Fruit fly (Drosophila melanogaster) whole organism, embryonic: ENCODE results near the gene Unc-115b.

ENCODE experiments used
- Bdp1 ChIP-seq: fragments of 200-800 bp; sonication (Bioruptor generic); optimal IDR thresholded peaks from 3 replicates; lab custom pipeline; 2016; ENCODE audit warnings: missing biosample characterization, missing genetic modification characterization
- Blimp-1 ChIP-seq: fragments of 200-800 bp; sonication (Bioruptor generic); optimal IDR thresholded peaks from 3 replicates; lab custom pipeline; 2018; ENCODE audit warnings: missing biosample characterization, missing genetic modification characterization, mild to moderate bottlenecking, moderate library complexity, missing genetic modification reagents
- CG10431 ChIP-seq: fragments of 200-800 bp; sonication (Bioruptor generic); optimal IDR thresholded peaks from 3 replicates; lab custom pipeline; 2018; ENCODE audit warnings: missing biosample characterization, mild to moderate bottlenecking, missing genetic modification characterization
- CG10565 ChIP-seq: fragments of 200-800 bp; sonication (Bioruptor generic); optimal IDR thresholded peaks from 3 replicates; lab custom pipeline; 2016; ENCODE audit warnings: missing biosample characterization, mild to moderate bottlenecking, missing genetic modification characterization
- CG11093 ChIP-seq: fragments of 200-800 bp; sonication (Bioruptor generic); IDR thresholded peaks from 3 replicates; pipeline ENCODE4 v1.3.6; 2022; ENCODE audit warnings: missing biosample characterization, missing genetic modification characterization
- CG12219 ChIP-seq: fragments of 200-800 bp; sonication (Bioruptor generic); optimal IDR thresholded peaks from 3 replicates; lab custom pipeline; 2018; ENCODE audit warnings: missing biosample characterization, mild to moderate bottlenecking, missing genetic modification characterization
- CG12659 ChIP-seq: fragments of 200-800 bp; sonication (Bioruptor generic); optimal IDR thresholded peaks from 3 replicates; lab custom pipeline; 2017; ENCODE audit warnings: mild to moderate bottlenecking, missing biosample characterization, missing genetic modification reagents, missing genetic modification characterization
- CG13123 ChIP-seq: fragments of 200-800 bp; sonication (Bioruptor generic); optimal IDR thresholded peaks from 2 replicates; lab custom pipeline; 2016; ENCODE audit warnings: missing biosample characterization, missing genetic modification characterization
- CG15269 ChIP-seq: fragments of 200-800 bp; sonication (Bioruptor generic); optimal IDR thresholded peaks from 2 replicates; lab custom pipeline; 2018; ENCODE audit warnings: missing biosample characterization, mild to moderate bottlenecking, missing genetic modification characterization, moderate library complexity
- CG2120 ChIP-seq: fragments of 200-800 bp; sonication (Bioruptor generic); optimal IDR thresholded peaks from 3 replicates; lab custom pipeline; 2016; ENCODE audit warnings: missing biosample characterization, missing genetic modification characterization
- CG3065 ChIP-seq: fragments of 200-800 bp; sonication (Bioruptor generic); optimal IDR thresholded peaks from 2 replicates; lab custom pipeline; 2016; ENCODE audit warnings: missing biosample characterization, missing genetic modification characterization
- CG34376 ChIP-seq: fragments of 200-800 bp; sonication (Bioruptor generic); optimal IDR thresholded peaks from 2 replicates; lab custom pipeline; 2018; ENCODE audit warnings: missing biosample characterization, mild to moderate bottlenecking, missing genetic modification characterization
- CG3995 ChIP-seq: fragments of 200-800 bp; sonication (Bioruptor generic); optimal IDR thresholded peaks from 3 replicates; lab custom pipeline; 2016; ENCODE audit warnings: missing biosample characterization, missing genetic modification characterization
- CG43689 ChIP-seq: fragments of 200-800 bp; sonication (Bioruptor generic); IDR thresholded peaks from 2 replicates; pipeline ENCODE4 v1.3.6; 2022; ENCODE audit warnings: missing biosample characterization, missing genetic modification characterization
- CG4730 ChIP-seq: fragments of 200-800 bp; sonication (Bioruptor generic); IDR thresholded peaks from 2 replicates; pipeline ENCODE4 v1.3.6; 2022; ENCODE audit warnings: missing biosample characterization, missing genetic modification characterization
- CG5953 ChIP-seq: fragments of 200-800 bp; sonication (Bioruptor generic); IDR thresholded peaks from 2 replicates; pipeline ENCODE4 v1.3.6; 2022; ENCODE audit warnings: missing biosample characterization, missing genetic modification characterization
- CG8290 ChIP-seq, 3 experiments: fragments of 200-800 bp; sonication (Bioruptor generic); optimal IDR thresholded peaks; 2 replicates each; lab custom pipeline; 2016 to 2019; ENCODE audit warnings: missing biosample characterization in 3 of 3, missing genetic modification characterization in 3 of 3, mild to moderate bottlenecking in 2 of 3, moderate library complexity in 1 of 3
- CG8478 ChIP-seq: fragments of >200 bp; optimal IDR thresholded peaks from 2 replicates; lab custom pipeline; 2018
- CG9215 ChIP-seq: fragments of 200-800 bp; sonication (Bioruptor generic); IDR thresholded peaks from 2 replicates; pipeline ENCODE4 v1.3.6; 2022; ENCODE audit warnings: missing biosample characterization, missing genetic modification characterization
- CG9817 ChIP-seq: fragments of 200-800 bp; sonication (Bioruptor generic); optimal IDR thresholded peaks from 2 replicates; lab custom pipeline; 2018; ENCODE audit warnings: missing biosample characterization, mild to moderate bottlenecking, missing genetic modification characterization, moderate library complexity
- CG9876 ChIP-seq: fragments of 200-800 bp; sonication (Bioruptor generic); optimal IDR thresholded peaks from 2 replicates; lab custom pipeline; 2016; ENCODE audit warnings: missing biosample characterization, missing genetic modification characterization
- CHES-1-like ChIP-seq: fragments of 200-800 bp; sonication (Bioruptor generic); optimal IDR thresholded peaks from 2 replicates; lab custom pipeline; 2016; ENCODE audit warnings: missing biosample characterization, missing genetic modification characterization
- Chrac-16 ChIP-seq: fragments of 200-800 bp; sonication (Bioruptor generic); optimal IDR thresholded peaks from 3 replicates; lab custom pipeline; 2016; ENCODE audit warnings: missing biosample characterization, missing genetic modification characterization
- Dek ChIP-seq: fragments of 200-800 bp; sonication (Bioruptor generic); optimal IDR thresholded peaks from 3 replicates; lab custom pipeline; 2019; ENCODE audit warnings: missing biosample characterization, mild to moderate bottlenecking, missing genetic modification characterization, moderate library complexity
- E2f2 ChIP-seq: fragments of 200-800 bp; sonication (Bioruptor generic); IDR thresholded peaks from 2 replicates; pipeline ENCODE4 v1.3.6; 2022; ENCODE audit warnings: missing biosample characterization, missing genetic modification characterization
- Ets65A ChIP-seq: fragments of 200-800 bp; sonication (Bioruptor generic); peaks from one replicate; lab custom pipeline; 2016; ENCODE audit warnings: missing biosample characterization, missing genetic modification characterization
- Hr39 ChIP-seq: fragments of >200 bp; optimal IDR thresholded peaks from 2 replicates; lab custom pipeline; 2017
- Max ChIP-seq: fragments of 200-800 bp; sonication (Bioruptor generic); optimal IDR thresholded peaks from 2 replicates; lab custom pipeline; 2016; ENCODE audit warnings: missing biosample characterization, mild to moderate bottlenecking, missing genetic modification characterization
- Stat92E ChIP-seq, 3 experiments: fragments of >200 bp in 2 of 3; fragments of 200-800 bp in 1 of 3; sonication (Bioruptor generic) in 1 of 3; optimal IDR thresholded peaks; 2 replicates each; lab custom pipeline; 2017 to 2019; ENCODE audit warnings: missing biosample characterization in 3 of 3, missing genetic modification characterization in 3 of 3, mild to moderate bottlenecking in 1 of 3, moderate library complexity in 1 of 3
- Vsx1 ChIP-seq: fragments of 200-800 bp; sonication (Bioruptor generic); optimal IDR thresholded peaks from 2 replicates; lab custom pipeline; 2017; ENCODE audit warnings: missing biosample characterization, mild to moderate bottlenecking, missing genetic modification characterization, missing genetic modification reagents
- Xbp1 ChIP-seq: fragments of 200-800 bp; sonication (Bioruptor generic); optimal IDR thresholded peaks from 3 replicates; lab custom pipeline; 2016; ENCODE audit warnings: missing biosample characterization, mild to moderate bottlenecking, missing genetic modification characterization
- ato ChIP-seq: fragments of 200-800 bp; sonication (Bioruptor generic); IDR thresholded peaks from 2 replicates; pipeline ENCODE4 v1.3.6; 2022; ENCODE audit warnings: missing biosample characterization, missing genetic modification characterization; ENCODE audit not compliant: partially characterized antibody
- chn ChIP-seq: fragments of 200-800 bp; sonication (Bioruptor generic); optimal IDR thresholded peaks from 2 replicates; lab custom pipeline; 2016; ENCODE audit warnings: missing biosample characterization, missing genetic modification characterization
- crc ChIP-seq: fragments of 200-800 bp; sonication (Bioruptor generic); optimal IDR thresholded peaks from 2 replicates; lab custom pipeline; 2016; ENCODE audit warnings: missing biosample characterization, missing genetic modification characterization
- crp ChIP-seq, 2 experiments: fragments of 200-800 bp; sonication (Bioruptor generic); optimal IDR thresholded peaks; 2 replicates in 1 of 2; 3 replicates in 1 of 2; lab custom pipeline; 2017; ENCODE audit warnings: missing biosample characterization in 2 of 2, missing genetic modification characterization in 2 of 2, mild to moderate bottlenecking in 1 of 2, moderate library complexity in 1 of 2
- disco-r ChIP-seq: fragments of 200-800 bp; sonication (Bioruptor generic); optimal IDR thresholded peaks from 2 replicates; lab custom pipeline; 2016; ENCODE audit warnings: missing biosample characterization, missing genetic modification characterization
- dmrt11E ChIP-seq: fragments of 200-800 bp; sonication (Bioruptor generic); optimal IDR thresholded peaks from 3 replicates; lab custom pipeline; 2018; ENCODE audit warnings: missing biosample characterization, mild to moderate bottlenecking, missing genetic modification characterization, moderate library complexity
- ems ChIP-seq: fragments of 200-800 bp; sonication (Bioruptor generic); optimal IDR thresholded peaks from 3 replicates; lab custom pipeline; 2016; ENCODE audit warnings: missing biosample characterization, missing genetic modification characterization
- ewg ChIP-seq: fragments of 200-800 bp; sonication (Bioruptor generic); optimal IDR thresholded peaks from 3 replicates; lab custom pipeline; 2017; ENCODE audit warnings: mild to moderate bottlenecking, missing biosample characterization, missing genetic modification reagents, missing genetic modification characterization
- fd64A ChIP-seq: fragments of 200-800 bp; sonication (Bioruptor generic); optimal IDR thresholded peaks from 3 replicates; lab custom pipeline; 2018; ENCODE audit warnings: missing biosample characterization, mild to moderate bottlenecking, missing genetic modification characterization
- fd96Cb ChIP-seq: fragments of 200-800 bp; sonication (Bioruptor generic); optimal IDR thresholded peaks from 2 replicates; lab custom pipeline; 2018; ENCODE audit warnings: missing biosample characterization, mild to moderate bottlenecking, missing genetic modification characterization, moderate library complexity
- gro ChIP-seq: fragments of 200-800 bp; sonication (Bioruptor generic); optimal IDR thresholded peaks from 2 replicates; lab custom pipeline; 2016; ENCODE audit warnings: missing biosample characterization, missing genetic modification characterization
- luna ChIP-seq: fragments of 200-800 bp; sonication (Bioruptor generic); optimal IDR thresholded peaks from 2 replicates; lab custom pipeline; 2016; ENCODE audit warnings: missing biosample characterization, missing genetic modification characterization
- maf-S ChIP-seq: fragments of 200-800 bp; sonication (Bioruptor generic); optimal IDR thresholded peaks from 2 replicates; lab custom pipeline; 2016; ENCODE audit warnings: missing biosample characterization, missing genetic modification characterization
- org-1 ChIP-seq: fragments of 200-800 bp; sonication (Bioruptor generic); optimal IDR thresholded peaks from 2 replicates; lab custom pipeline; 2017; ENCODE audit warnings: missing biosample characterization, missing genetic modification characterization
- seq ChIP-seq: fragments of 200-800 bp; sonication (Bioruptor generic); IDR thresholded peaks from 2 replicates; pipeline ENCODE4 v1.3.6; 2022; ENCODE audit warnings: missing biosample characterization, missing genetic modification characterization
- shn ChIP-seq: fragments of 200-800 bp; sonication (Bioruptor generic); optimal IDR thresholded peaks from 3 replicates; lab custom pipeline; 2016; ENCODE audit warnings: missing biosample characterization, missing genetic modification characterization
- sqz ChIP-seq: fragments of 200-800 bp; sonication (Bioruptor generic); optimal IDR thresholded peaks from 3 replicates; lab custom pipeline; 2018; ENCODE audit warnings: missing biosample characterization, mild to moderate bottlenecking, missing genetic modification characterization
- tap ChIP-seq: fragments of 200-800 bp; optimal IDR thresholded peaks from 3 replicates; lab custom pipeline; 2019; ENCODE audit warnings: missing biosample characterization, mild to moderate bottlenecking, missing genetic modification characterization, moderate library complexity
- tio ChIP-seq: fragments of 200-800 bp; sonication (Bioruptor generic); optimal IDR thresholded peaks from 2 replicates; lab custom pipeline; 2017; ENCODE audit warnings: missing biosample characterization, missing genetic modification characterization, inconsistent platforms

The Unc-115b gene

DNA sequence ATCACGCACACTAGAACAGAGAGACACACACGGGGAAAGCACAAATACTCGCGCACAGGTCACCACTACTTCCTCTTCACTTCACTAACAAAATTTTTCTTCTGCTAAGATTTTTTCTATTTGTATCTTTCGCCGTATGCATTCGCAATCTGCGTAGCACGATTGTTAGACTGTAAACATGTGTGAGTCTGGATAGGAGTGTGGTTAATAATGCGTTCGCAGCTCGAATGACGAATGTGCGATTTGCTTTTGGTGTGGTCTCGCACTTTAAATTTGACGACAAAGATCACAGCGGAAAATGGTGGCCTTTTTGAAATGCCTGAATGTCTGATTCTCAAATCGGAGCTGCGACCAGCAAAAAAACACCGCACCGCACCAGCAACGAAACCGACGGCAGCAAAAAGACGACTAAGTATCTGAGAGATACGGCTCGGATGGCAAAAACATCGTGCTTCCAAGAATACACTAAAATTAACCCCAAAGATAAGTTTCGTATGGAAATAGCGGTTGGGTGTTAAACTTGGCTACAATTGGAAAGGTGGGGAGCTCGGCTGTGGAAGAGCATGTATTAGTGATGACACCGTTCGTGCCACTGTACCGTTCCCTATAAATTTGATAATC lies 12.5 kb upstream of the Unc-115b start, which contains the start of gene Unc-115a (continued):
- no peak for TF ChIP-seq CG12219 (GFP tag; lab: Kevin White, UChicago)
- TF ChIP-seq Dek (tag; lab: Kevin White, UChicago), result peak; percentile 71
- no peak for TF ChIP-seq CG9215 (GFP tag; lab: Robert Waterston, UW)
- TF ChIP-seq CG43689 (GFP tag; lab: Robert Waterston, UW), result no peak
- TF ChIP-seq CG4730 (GFP tag; lab: Robert Waterston, UW), result no peak
- peak; percentile 8 for TF ChIP-seq luna (GFP tag; lab: Kevin White, UChicago)
- TF ChIP-seq CG9876 (GFP tag; lab: Kevin White, UChicago), result no peak
- peak; percentile 30 for TF ChIP-seq Xbp1
- peak; percentile 41 for TF ChIP-seq Max (GFP tag; lab: Kevin White, UChicago)
- TF ChIP-seq Stat92E (GFP tag; optimal IDR thresholded peaks at IDR 0.05; lab: Kevin White, UChicago), result peak in 1 of 3 experiments; percentile 53
- no peak for TF ChIP-seq CG10565 (GFP tag; lab: Kevin White, UChicago)
- TF ChIP-seq fd64A, result no peak
- TF ChIP-seq CG13123 (GFP tag; lab: Kevin White, UChicago), result no peak
- no peak for TF ChIP-seq Hr39 (lab: Kevin White, UChicago)
- peak; percentile 17 for TF ChIP-seq dmrt11E
- TF ChIP-seq CG34376 (GFP tag; lab: Kevin White, UChicago), result peak; percentile 52
- no peak for TF ChIP-seq ato
- no peak for TF ChIP-seq tio (GFP tag; lab: Kevin White, UChicago)
- TF ChIP-seq Bdp1 (GFP tag; lab: Kevin White, UChicago), result peak; percentile 40
- TF ChIP-seq tap, result no peak
- peak; percentile 17 for TF ChIP-seq ems (GFP tag; lab: Kevin White, UChicago)
- TF ChIP-seq maf-S (GFP tag; lab: Kevin White, UChicago), result peak; percentile 31
- TF ChIP-seq CG15269 (tag; lab: Kevin White, UChicago), result no peak
- no peak for TF ChIP-seq CG3065 (GFP tag; lab: Kevin White, UChicago)
- TF ChIP-seq CG8290 (GFP tag; optimal IDR thresholded peaks at IDR 0.05; lab: Kevin White, UChicago), result peak; percentile 12
- TF ChIP-seq CG8290 (tag; optimal IDR thresholded peaks at IDR 0.05; lab: Kevin White, UChicago), result peak in 1 of 2 experiments; percentile 86
- TF ChIP-seq crc (GFP tag; lab: Kevin White, UChicago), result no peak
- TF ChIP-seq CG3995 (GFP tag; lab: Kevin White, UChicago), result peak; percentile 49
- TF ChIP-seq org-1 (GFP tag; lab: Kevin White, UChicago), result no peak
- 0 out of 3 replicates have a peak, but pooled peaks have one; percentile 12 for TF ChIP-seq CG11093 (GFP tag; lab: Robert Waterston, UW)
- TF ChIP-seq Vsx1, result no peak
- peak; percentile 42 for TF ChIP-seq CG9817 (tag; lab: Kevin White, UChicago)
- TF ChIP-seq disco-r (GFP tag; lab: Kevin White, UChicago), result no peak
- peak; percentile 59 for TF ChIP-seq sqz
- TF ChIP-seq chn (GFP tag; lab: Kevin White, UChicago), result peak; percentile 68
- TF ChIP-seq Chrac-16 (GFP tag; lab: Kevin White, UChicago), result no peak
- TF ChIP-seq ewg, result peak; percentile 15
- peak; percentile 20 for TF ChIP-seq shn (GFP tag; lab: Kevin White, UChicago)
- TF ChIP-seq seq (GFP tag; lab: Robert Waterston, UW), result no peak
- no peak for TF ChIP-seq CG5953
- TF ChIP-seq CG8478, result no peak
- peak; percentile 23 for TF ChIP-seq Blimp-1 (GFP tag; lab: Kevin White, UChicago)
- peak; percentile 71 for TF ChIP-seq CHES-1-like (GFP tag; lab: Kevin White, UChicago)
- peak; percentile 32 for TF ChIP-seq CG10431 (GFP tag; lab: Kevin White, UChicago)
- peak in 1 of 2 experiments; percentile 42 for TF ChIP-seq crp (GFP tag; optimal IDR thresholded peaks at IDR 0.05; lab: Kevin White, UChicago)
- no peak for TF ChIP-seq E2f2 (GFP tag; lab: Robert Waterston, UW)
- peak; percentile 73 for TF ChIP-seq gro (GFP tag; lab: Kevin White, UChicago)
- TF ChIP-seq CG12659 (GFP tag; lab: Kevin White, UChicago), result peak; percentile 86
- no peak for TF ChIP-seq fd96Cb (tag; lab: Kevin White, UChicago)
- TF ChIP-seq CG2120 (GFP tag; lab: Kevin White, UChicago), result peak; percentile 69
- TF ChIP-seq Ets65A (GFP tag; lab: Kevin White, UChicago), result peak; percentile 90
